Worm (Caenorhabditis elegans) whole organism, young adult: ENCODE results near the gene cav-1.

Source experiments
- B0019.2 ChIP-seq: fragments of 200-800 bp; sonication (Bioruptor generic); conservative IDR thresholded peaks from 2 replicates; pipeline ENCODE4 v1.3.6; 2022; ENCODE audit warnings: missing genetic modification reagents, missing genetic modification characterization, missing compliant biosample characterization
- B0336.3 ChIP-seq: fragments of 200-800 bp; sonication (Bioruptor generic); IDR thresholded peaks from 2 replicates; pipeline ENCODE4 v1.3.6; 2022; ENCODE audit warnings: missing genetic modification characterization, missing compliant biosample characterization
- F22D6.2 ChIP-seq: sonication (generic microtip); optimal IDR thresholded peaks from 2 replicates; lab custom pipeline; 2016; ENCODE audit warnings: mild to moderate bottlenecking, missing genetic modification characterization, missing compliant biosample characterization
- F37B4.10 ChIP-seq: fragments of 200-800 bp; sonication (Bioruptor generic); IDR thresholded peaks from 2 replicates; pipeline ENCODE4 v1.3.6; 2022; ENCODE audit warnings: missing genetic modification characterization, missing compliant biosample characterization
- F55B11.4 ChIP-seq: sonication (generic microtip); optimal IDR thresholded peaks from 2 replicates; lab custom pipeline; 2016; ENCODE audit warnings: missing compliant biosample characterization, missing genetic modification characterization, borderline replicate concordance; ENCODE audit not compliant: insufficient read depth
- T26A5.8 ChIP-seq: sonication (generic microtip); optimal IDR thresholded peaks from 2 replicates; lab custom pipeline; 2016; ENCODE audit warnings: missing genetic modification characterization, missing compliant biosample characterization
- Y95B8A.8 ChIP-seq: fragments of 200-800 bp; sonication (Bioruptor generic); IDR thresholded peaks from 2 replicates; pipeline ENCODE4 v1.3.6; 2022; ENCODE audit warnings: missing genetic modification reagents, missing genetic modification characterization, missing compliant biosample characterization
- aptf-3 ChIP-seq: fragments of 200-800 bp; sonication (Bioruptor generic); IDR thresholded peaks from 2 replicates; pipeline ENCODE4 v1.3.6; 2022; ENCODE audit warnings: missing genetic modification characterization, missing compliant biosample characterization
- attf-5 ChIP-seq: fragments of 200-800 bp; sonication (Bioruptor generic); optimal IDR thresholded peaks from 2 replicates; lab custom pipeline; 2018; ENCODE audit warnings: mild to moderate bottlenecking, missing genetic modification characterization, missing compliant biosample characterization
- attf-6 ChIP-seq: fragments of 200-800 bp; sonication (Bioruptor generic); IDR thresholded peaks from 2 replicates; pipeline ENCODE4 v1.3.6; 2022; ENCODE audit warnings: missing genetic modification reagents, missing genetic modification characterization, missing compliant biosample characterization
- bed-1 ChIP-seq: fragments of 200-800 bp; sonication (Bioruptor generic); IDR thresholded peaks from 2 replicates; pipeline ENCODE4 v1.3.6; 2022; ENCODE audit warnings: missing genetic modification reagents, missing genetic modification characterization, missing compliant biosample characterization
- cebp-1 ChIP-seq, 2 experiments: fragments of 200-800 bp in 1 of 2; sonication (Bioruptor generic) in 1 of 2; sonication (generic microtip) in 1 of 2; IDR thresholded peaks in 1 of 2; optimal IDR thresholded peaks in 1 of 2; 2 replicates each; pipeline versions ENCODE4 v1.3.6 to Lab custom; 2017 to 2022; ENCODE audit warnings: missing compliant biosample characterization in 2 of 2, missing genetic modification characterization in 2 of 2, mild to moderate bottlenecking in 1 of 2, missing genetic modification reagents in 1 of 2, moderate library complexity in 1 of 2
- cebp-2 ChIP-seq: fragments of 200-800 bp; sonication (Bioruptor generic); IDR thresholded peaks from 2 replicates; pipeline ENCODE4 v1.3.6; 2022; ENCODE audit warnings: missing genetic modification characterization, missing compliant biosample characterization
- ceh-100 ChIP-seq: fragments of 200-800 bp; sonication (Bioruptor generic); IDR thresholded peaks from 2 replicates; pipeline ENCODE4 v1.3.6; 2022; ENCODE audit warnings: missing genetic modification reagents, missing genetic modification characterization, missing compliant biosample characterization
- ceh-40 ChIP-seq: fragments of 200-800 bp; sonication (Bioruptor generic); IDR thresholded peaks from 2 replicates; pipeline ENCODE4 v1.3.6; 2022; ENCODE audit warnings: missing genetic modification characterization, missing compliant biosample characterization
- dpl-1 ChIP-seq: fragments of 150-350 bp; optimal IDR thresholded peaks from 2 replicates; lab custom pipeline; 2014; ENCODE audit warnings: missing biosample characterization, missing genetic modification reagents, missing genetic modification characterization
- efl-1 ChIP-seq: fragments of 150-350 bp; optimal IDR thresholded peaks from 2 replicates; lab custom pipeline; 2014; ENCODE audit warnings: missing biosample characterization, missing genetic modification reagents, missing genetic modification characterization
- egl-18 ChIP-seq: fragments of 200-800 bp; sonication (Bioruptor generic); IDR thresholded peaks from 2 replicates; pipeline ENCODE4 v1.3.6; 2022; ENCODE audit warnings: missing genetic modification reagents, missing genetic modification characterization, missing compliant biosample characterization
- egl-44 ChIP-seq: fragments of 200-800 bp; sonication (Bioruptor generic); IDR thresholded peaks from 2 replicates; pipeline ENCODE4 v1.3.6; 2022; ENCODE audit warnings: missing genetic modification reagents, missing genetic modification characterization, missing compliant biosample characterization
- ekl-4 ChIP-seq: fragments of 200-800 bp; sonication (Bioruptor generic); IDR thresholded peaks from 2 replicates; pipeline ENCODE4 v1.3.6; 2022; ENCODE audit warnings: missing genetic modification reagents, missing genetic modification characterization, missing compliant biosample characterization
- hlh-12 ChIP-seq: sonication (generic microtip); optimal IDR thresholded peaks from 2 replicates; lab custom pipeline; 2016; ENCODE audit warnings: missing genetic modification characterization, missing compliant biosample characterization
- hlh-26 ChIP-seq: fragments of 200-800 bp; sonication (Bioruptor generic); conservative IDR thresholded peaks from 2 replicates; pipeline ENCODE4 v1.3.6; 2022; ENCODE audit warnings: missing genetic modification reagents, missing genetic modification characterization, missing compliant biosample characterization
- hrde-1 ChIP-seq: sonication (generic microtip); optimal IDR thresholded peaks from 2 replicates; lab custom pipeline; 2016; ENCODE audit warnings: missing genetic modification characterization, mild to moderate bottlenecking, missing compliant biosample characterization, moderate library complexity, missing genotype, missing genetic modification reagents, borderline replicate concordance
- lin-35 ChIP-seq, 3 experiments: fragments of 150-350 bp in 2 of 3; sonication (generic microtip) in 1 of 3; optimal IDR thresholded peaks; 2 replicates each; lab custom pipeline; 2014 to 2018; ENCODE audit warnings: missing biosample characterization in 3 of 3, missing genetic modification characterization in 3 of 3, missing genetic modification reagents in 3 of 3
- lin-54 ChIP-seq: fragments of 200-800 bp; sonication (Bioruptor generic); optimal IDR thresholded peaks from 2 replicates; lab custom pipeline; 2018; ENCODE audit warnings: mild to moderate bottlenecking, missing genetic modification characterization, missing compliant biosample characterization
- lir-1 ChIP-seq: fragments of 200-800 bp; sonication (Bioruptor generic); conservative IDR thresholded peaks from 2 replicates; pipeline ENCODE4 v1.3.6; 2022; ENCODE audit warnings: missing genetic modification reagents, missing genetic modification characterization, missing compliant biosample characterization
- lsl-1 ChIP-seq: fragments of 200-800 bp; sonication (Bioruptor generic); optimal IDR thresholded peaks from 2 replicates; lab custom pipeline; 2018; ENCODE audit warnings: mild to moderate bottlenecking, missing genetic modification characterization, moderate library complexity, missing compliant biosample characterization
- madf-6 ChIP-seq: fragments of 200-800 bp; sonication (Bioruptor generic); IDR thresholded peaks from 2 replicates; pipeline ENCODE4 v1.3.6; 2022; ENCODE audit warnings: missing genetic modification reagents, missing genetic modification characterization, missing compliant biosample characterization
- nhr-27 ChIP-seq: fragments of 200-800 bp; sonication (Bioruptor generic); optimal IDR thresholded peaks from 2 replicates; lab custom pipeline; 2018; ENCODE audit warnings: mild to moderate bottlenecking, missing genetic modification characterization, moderate library complexity, missing compliant biosample characterization
- nhr-80 ChIP-seq: sonication (generic microtip); optimal IDR thresholded peaks from 2 replicates; lab custom pipeline; 2016; ENCODE audit warnings: missing genetic modification characterization, missing compliant biosample characterization
- pbrm-1 ChIP-seq: fragments of 200-800 bp; sonication (Bioruptor generic); IDR thresholded peaks from 2 replicates; pipeline ENCODE4 v1.3.6; 2022; ENCODE audit warnings: missing genetic modification reagents, missing genetic modification characterization, missing compliant biosample characterization
- pha-4 ChIP-seq: fragments of 150-350 bp; sonication (generic microtip); optimal IDR thresholded peaks from 2 replicates; lab custom pipeline; 2014; ENCODE audit warnings: missing biosample characterization, missing genetic modification reagents, missing genetic modification characterization
- rcor-1 ChIP-seq: fragments of 200-800 bp; sonication (Bioruptor generic); IDR thresholded peaks from 2 replicates; pipeline ENCODE4 v1.3.6; 2022; ENCODE audit warnings: missing genetic modification reagents, missing genetic modification characterization, missing compliant biosample characterization
- repo-1 ChIP-seq: sonication (generic microtip); optimal IDR thresholded peaks from 2 replicates; lab custom pipeline; 2017; ENCODE audit warnings: mild to moderate bottlenecking, missing genetic modification characterization, missing compliant biosample characterization
- sea-2 ChIP-seq: fragments of 200-800 bp; sonication (Bioruptor generic); IDR thresholded peaks from 2 replicates; pipeline ENCODE4 v1.3.6; 2022; ENCODE audit warnings: missing genetic modification characterization, missing compliant biosample characterization
- snpc-1.1 ChIP-seq: sonication (generic microtip); optimal IDR thresholded peaks from 2 replicates; lab custom pipeline; 2017; ENCODE audit warnings: missing genetic modification characterization, mild to moderate bottlenecking, missing compliant biosample characterization, antibody characterized with exemption, moderate library complexity, missing genotype, missing genetic modification reagents; ENCODE audit not compliant: insufficient read depth
- snpc-4 ChIP-seq, 5 experiments: fragments of 150-350 bp in 1 of 5; sonication (generic microtip) in 4 of 5; optimal IDR thresholded peaks; 2 replicates each; lab custom pipeline; 2014 to 2018; ENCODE audit warnings: missing genetic modification characterization in 5 of 5, missing biosample characterization in 3 of 5, antibody characterized with exemption in 2 of 5, mild to moderate bottlenecking in 2 of 5, missing compliant biosample characterization in 2 of 5, missing genotype in 2 of 5, moderate library complexity in 2 of 5, missing genetic modification reagents in 1 of 5
- sptf-2 ChIP-seq: fragments of 200-800 bp; sonication (Bioruptor generic); optimal IDR thresholded peaks from 2 replicates; lab custom pipeline; 2018; ENCODE audit warnings: mild to moderate bottlenecking, missing genetic modification characterization, missing compliant biosample characterization
- unc-130 ChIP-seq: sonication (generic microtip); optimal IDR thresholded peaks from 2 replicates; lab custom pipeline; 2016; ENCODE audit warnings: missing genetic modification reagents, missing genetic modification characterization, missing compliant biosample characterization
- zfh-2 ChIP-seq: fragments of 200-800 bp; sonication (Bioruptor generic); conservative IDR thresholded peaks from 2 replicates; pipeline ENCODE4 v1.3.6; 2022; ENCODE audit warnings: missing genetic modification reagents, missing genetic modification characterization, missing compliant biosample characterization
- ztf-18 ChIP-seq: sonication (generic microtip); optimal IDR thresholded peaks from 2 replicates; lab custom pipeline; 2016; ENCODE audit warnings: missing genotype, mild to moderate bottlenecking, missing genetic modification characterization, missing compliant biosample characterization
- ztf-22 ChIP-seq: fragments of 200-800 bp; sonication (Bioruptor generic); optimal IDR thresholded peaks from 2 replicates; lab custom pipeline; 2018; ENCODE audit warnings: mild to moderate bottlenecking, missing genetic modification characterization, moderate library complexity, missing compliant biosample characterization
- ztf-25 ChIP-seq: fragments of 200-800 bp; sonication (Bioruptor generic); IDR thresholded peaks from 2 replicates; pipeline ENCODE4 v1.3.6; 2022; ENCODE audit warnings: missing genetic modification reagents, missing genetic modification characterization, missing compliant biosample characterization
- ztf-6 ChIP-seq: fragments of 200-800 bp; sonication (Bioruptor generic); IDR thresholded peaks from 2 replicates; pipeline ENCODE4 v1.3.6; 2022; ENCODE audit warnings: missing genetic modification reagents, missing genetic modification characterization, missing compliant biosample characterization

Gene cav-1

DNA sequence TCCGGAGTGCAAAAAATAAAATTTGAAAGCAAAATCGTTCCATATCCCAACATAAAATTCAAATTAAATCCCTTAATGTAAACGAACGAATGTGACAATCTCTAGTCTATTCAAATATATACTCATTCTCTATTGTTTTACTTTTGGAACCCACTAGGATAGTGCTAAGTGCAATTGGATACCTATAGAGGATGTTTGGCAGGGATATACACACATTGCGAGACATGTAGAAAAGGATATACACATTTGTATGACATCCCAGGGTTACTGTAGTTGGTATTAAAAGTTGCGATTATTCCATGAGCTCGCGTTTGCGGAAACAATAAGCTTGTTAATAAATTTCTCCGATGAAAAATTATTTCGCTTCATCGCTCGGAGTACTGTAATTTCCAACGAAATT, 1.1 kb downstream of the cav-1 start:
- no peak for TF ChIP-seq sea-2 (GFP tag; lab: Robert Waterston, UW)
- TF ChIP-seq egl-18 = no peak
- TF ChIP-seq Y95B8A.8 (GFP tag; lab: Robert Waterston, UW) = no peak
- TF ChIP-seq aptf-3 (GFP tag; lab: Robert Waterston, UW) = no peak
- no peak for TF ChIP-seq bed-1 (GFP tag; lab: Robert Waterston, UW)
- no peak for TF ChIP-seq T26A5.8 (tag; lab: Kevin White, UChicago)
- TF ChIP-seq hlh-12 = no peak
- no peak for TF ChIP-seq egl-44 (GFP tag; lab: Robert Waterston, UW)
- TF ChIP-seq cebp-1 (GFP tag; IDR thresholded peaks at IDR 0.05; lab: Robert Waterston, UW) = no peak
- TF ChIP-seq cebp-1 (tag; optimal IDR thresholded peaks at IDR 0.05; lab: Kevin White, UChicago) = no peak
- no peak for TF ChIP-seq hlh-26
- TF ChIP-seq ceh-100 (GFP tag; lab: Robert Waterston, UW) = no peak
- TF ChIP-seq F22D6.2 = no peak
- no peak for TF ChIP-seq lir-1 (GFP tag; lab: Robert Waterston, UW)
- no peak for TF ChIP-seq ztf-18 (tag; lab: Kevin White, UChicago)
- TF ChIP-seq, all 124 proteins: peak for 0

DNA sequence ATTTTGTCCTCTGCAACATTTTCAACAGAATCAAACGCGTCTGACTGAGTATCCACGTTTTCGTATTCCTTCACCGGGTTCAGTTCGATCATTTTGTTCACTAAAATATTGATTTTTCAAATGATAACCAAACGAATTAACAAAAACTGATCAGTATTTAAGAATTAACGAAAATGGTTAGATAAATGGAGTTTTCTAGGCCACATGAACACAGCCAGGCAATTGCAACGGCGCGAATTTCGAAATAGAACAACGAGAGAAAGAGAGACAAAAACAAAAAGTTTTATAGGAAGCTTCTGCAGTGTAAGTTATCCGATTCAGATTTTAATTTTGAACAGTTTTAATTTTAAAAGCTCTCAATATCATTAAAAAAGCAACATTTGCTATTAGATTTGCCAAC, 5.2 kb downstream of the cav-1 start, which contains the start of gene sna-2:
Gene sna-2, minus strand, starts transcription at position 100 of the 400 bp plus-strand sequence.
- TF ChIP-seq lin-35 (GFP tag; optimal IDR thresholded peaks at IDR 0.05; lab: Kevin White, UChicago) = peak in 1 of 3 experiments; percentile 83
- TF ChIP-seq efl-1 (GFP tag; lab: Kevin White, UChicago) = peak; percentile 46
- peak; percentile 58 for TF ChIP-seq lin-54 (GFP tag; lab: Kevin White, UChicago)
- 0 out of 2 replicates have a peak, but pooled peaks have one; percentile 27 for TF ChIP-seq madf-6 (GFP tag; lab: Robert Waterston, UW)
- TF ChIP-seq snpc-1.1 (tag; lab: Kevin White, UChicago) = no peak
- no peak for TF ChIP-seq hlh-12
- TF ChIP-seq attf-5 (GFP tag; lab: Kevin White, UChicago) = no peak
- TF ChIP-seq dpl-1 (GFP tag; lab: Kevin White, UChicago) = peak; percentile 60
- no peak for TF ChIP-seq snpc-4 (GFP tag; optimal IDR thresholded peaks at IDR 0.05; lab: Kevin White, UChicago)
- peak in 1 of 4 experiments; percentile 26 for TF ChIP-seq snpc-4 (tag; optimal IDR thresholded peaks at IDR 0.05; lab: Kevin White, UChicago)

DNA sequence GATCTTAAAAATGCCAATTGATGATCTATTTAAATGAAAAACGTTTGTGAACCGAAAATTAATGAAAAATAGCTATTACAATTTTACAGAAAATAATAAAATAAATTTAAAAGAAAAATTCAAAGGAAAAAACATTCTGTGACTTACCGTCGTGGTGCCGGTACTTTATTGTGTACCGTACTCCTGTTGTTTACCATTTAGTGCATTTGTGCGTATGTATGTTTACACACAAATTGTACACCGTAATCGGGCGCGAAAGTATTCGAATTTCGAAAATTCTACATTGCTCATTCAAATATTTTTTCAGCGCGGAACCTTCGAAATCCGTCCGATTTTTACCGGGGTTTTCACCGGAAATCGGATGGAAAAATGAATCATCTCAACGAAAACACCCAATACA, 5.7 kb downstream of the cav-1 start, which contains the start of gene T13F2.6:
Gene T13F2.6, plus strand, starts transcription at position 306 of the 400 bp plus-strand sequence.
- TF ChIP-seq lin-54 (GFP tag; lab: Kevin White, UChicago) = peak; percentile 93
- TF ChIP-seq sptf-2 (GFP tag; lab: Kevin White, UChicago) = no peak
- TF ChIP-seq B0336.3 (GFP tag; lab: Robert Waterston, UW) = peak; percentile 60; the same call in 1 of the 2 replicates
- TF ChIP-seq F55B11.4 (tag; lab: Kevin White, UChicago) = no peak
- no peak for TF ChIP-seq ztf-6 (GFP tag; lab: Robert Waterston, UW)
- no peak for TF ChIP-seq cebp-2
- no peak for TF ChIP-seq nhr-80 (tag; lab: Kevin White, UChicago)
- TF ChIP-seq rcor-1 (GFP tag; lab: Robert Waterston, UW) = peak; percentile 88
- TF ChIP-seq pha-4 (tag; lab: Kevin White, UChicago) = no peak
- TF ChIP-seq lin-35 (GFP tag; optimal IDR thresholded peaks at IDR 0.05; lab: Kevin White, UChicago) = peak in 1 of 3 experiments; percentile 51
- peak; percentile 74 for TF ChIP-seq snpc-4 (GFP tag; optimal IDR thresholded peaks at IDR 0.05; lab: Kevin White, UChicago)
- peak; percentile 9 to 83 (median 62) for TF ChIP-seq snpc-4 (tag; optimal IDR thresholded peaks at IDR 0.05; lab: Kevin White, UChicago)
- no peak for TF ChIP-seq ztf-18 (tag; lab: Kevin White, UChicago)
- peak; percentile 77 for TF ChIP-seq attf-6
- no peak for TF ChIP-seq hlh-12
- TF ChIP-seq repo-1 = no peak
- TF ChIP-seq hrde-1 (tag; lab: Kevin White, UChicago) = peak; percentile 26
- 0 out of 2 replicates have a peak, but pooled peaks have one; percentile 54 for TF ChIP-seq ztf-25 (GFP tag; lab: Robert Waterston, UW)
- peak; percentile 91 for TF ChIP-seq B0019.2
- no peak for TF ChIP-seq zfh-2 (GFP tag; lab: Robert Waterston, UW)
- TF ChIP-seq unc-130 = peak; percentile 73
- TF ChIP-seq nhr-27 (tag; lab: Kevin White, UChicago) = no peak
- peak; percentile 86 for TF ChIP-seq ekl-4
- TF ChIP-seq lsl-1 (GFP tag; lab: Kevin White, UChicago) = peak; percentile 100
- peak; percentile 79 for TF ChIP-seq pbrm-1 (GFP tag; lab: Robert Waterston, UW)
- no peak for TF ChIP-seq ceh-40 (GFP tag; lab: Robert Waterston, UW)
- TF ChIP-seq F37B4.10 (GFP tag; lab: Robert Waterston, UW) = no peak
- no peak for TF ChIP-seq ztf-22 (GFP tag; lab: Kevin White, UChicago)
